Fruit fly (Drosophila melanogaster) whole organism, embryonic: ENCODE results near the gene Jon99Ciii.

Experiments used
- Ada2b ChIP-seq: fragments of 200-800 bp; sonication (Bioruptor generic); IDR thresholded peaks from 2 replicates; pipeline ENCODE4 v1.3.6; 2022; ENCODE audit warnings: missing biosample characterization, missing genetic modification characterization
- CG10147 ChIP-seq: fragments of 200-800 bp; sonication (Bioruptor generic); optimal IDR thresholded peaks from 2 replicates; lab custom pipeline; 2019; ENCODE audit warnings: missing biosample characterization, mild to moderate bottlenecking, missing genetic modification characterization, moderate library complexity
- CG10209 ChIP-seq: fragments of 200-800 bp; sonication (Bioruptor generic); optimal IDR thresholded peaks from 3 replicates; lab custom pipeline; 2017; ENCODE audit warnings: missing biosample characterization, mild to moderate bottlenecking, missing genetic modification characterization, missing genetic modification reagents
- CG10565 ChIP-seq: fragments of 200-800 bp; sonication (Bioruptor generic); optimal IDR thresholded peaks from 3 replicates; lab custom pipeline; 2016; ENCODE audit warnings: missing biosample characterization, mild to moderate bottlenecking, missing genetic modification characterization
- CG10979 ChIP-seq: fragments of 200-800 bp; sonication (Bioruptor generic); optimal IDR thresholded peaks from 2 replicates; lab custom pipeline; 2018; ENCODE audit warnings: missing biosample characterization, mild to moderate bottlenecking, missing genetic modification characterization, moderate library complexity
- CG11247 ChIP-seq: fragments of 200-800 bp; sonication (Bioruptor generic); IDR thresholded peaks from 2 replicates; pipeline ENCODE4 v1.3.6; 2022; ENCODE audit warnings: missing biosample characterization, missing genetic modification characterization
- CG12104 ChIP-seq: fragments of 200-800 bp; sonication (Bioruptor generic); optimal IDR thresholded peaks from 3 replicates; lab custom pipeline; 2016; ENCODE audit warnings: missing biosample characterization, missing genetic modification characterization
- CG12659 ChIP-seq: fragments of 200-800 bp; sonication (Bioruptor generic); optimal IDR thresholded peaks from 3 replicates; lab custom pipeline; 2017; ENCODE audit warnings: mild to moderate bottlenecking, missing biosample characterization, missing genetic modification reagents, missing genetic modification characterization
- CG13123 ChIP-seq: fragments of 200-800 bp; sonication (Bioruptor generic); optimal IDR thresholded peaks from 2 replicates; lab custom pipeline; 2016; ENCODE audit warnings: missing biosample characterization, missing genetic modification characterization
- CG14050 ChIP-seq: fragments of 200-800 bp; sonication (Bioruptor generic); IDR thresholded peaks from 3 replicates; pipeline ENCODE4 v1.3.6; 2022; ENCODE audit warnings: missing biosample characterization, missing genetic modification characterization
- CG1603 ChIP-seq: fragments of 200-800 bp; sonication (Bioruptor generic); optimal IDR thresholded peaks from 2 replicates; lab custom pipeline; 2019; ENCODE audit warnings: missing biosample characterization, mild to moderate bottlenecking, missing genetic modification characterization, moderate library complexity
- CG17385 ChIP-seq: fragments of 200-800 bp; sonication (Bioruptor generic); optimal IDR thresholded peaks from 3 replicates; lab custom pipeline; 2018; ENCODE audit warnings: missing biosample characterization, mild to moderate bottlenecking, missing genetic modification characterization
- CG17802 ChIP-seq: fragments of 200-800 bp; sonication (Bioruptor generic); optimal IDR thresholded peaks from 2 replicates; lab custom pipeline; 2018; ENCODE audit warnings: missing biosample characterization, mild to moderate bottlenecking, missing genetic modification characterization, moderate library complexity
- CG17829 ChIP-seq: fragments of 200-800 bp; optimal IDR thresholded peaks from 2 replicates; lab custom pipeline; 2019; ENCODE audit warnings: missing biosample characterization, mild to moderate bottlenecking, missing genetic modification characterization, moderate library complexity
- CG1792 ChIP-seq: fragments of 200-800 bp; sonication (Bioruptor generic); optimal IDR thresholded peaks from 2 replicates; lab custom pipeline; 2016; ENCODE audit warnings: missing biosample characterization, missing genetic modification characterization
- CG18476 ChIP-seq: fragments of 200-800 bp; sonication (Bioruptor generic); optimal IDR thresholded peaks from 2 replicates; lab custom pipeline; 2016; ENCODE audit warnings: missing biosample characterization, mild to moderate bottlenecking, missing genetic modification characterization
- CG2712 ChIP-seq: fragments of 200-800 bp; optimal IDR thresholded peaks from 3 replicates; lab custom pipeline; 2019; ENCODE audit warnings: missing biosample characterization, mild to moderate bottlenecking, missing genetic modification characterization, moderate library complexity
- CG31365 ChIP-seq: fragments of 200-800 bp; sonication (Bioruptor generic); optimal IDR thresholded peaks from 2 replicates; lab custom pipeline; 2018; ENCODE audit warnings: missing biosample characterization, mild to moderate bottlenecking, missing genetic modification characterization
- CG3995 ChIP-seq: fragments of 200-800 bp; sonication (Bioruptor generic); optimal IDR thresholded peaks from 3 replicates; lab custom pipeline; 2016; ENCODE audit warnings: missing biosample characterization, missing genetic modification characterization
- CG4282 ChIP-seq: fragments of 200-800 bp; sonication (Bioruptor generic); optimal IDR thresholded peaks from 2 replicates; lab custom pipeline; 2016; ENCODE audit warnings: missing biosample characterization, missing genetic modification characterization
- CG5180 ChIP-seq: fragments of 200-800 bp; sonication (Bioruptor generic); optimal IDR thresholded peaks from 3 replicates; lab custom pipeline; 2017; ENCODE audit warnings: missing biosample characterization, missing genetic modification characterization, mild to moderate bottlenecking, moderate library complexity, missing genetic modification reagents
- CG7271 ChIP-seq: fragments of 200-800 bp; sonication (Bioruptor generic); optimal IDR thresholded peaks from 2 replicates; lab custom pipeline; 2018; ENCODE audit warnings: missing biosample characterization, mild to moderate bottlenecking, missing genetic modification characterization, moderate library complexity
- CG8944 ChIP-seq: fragments of 200-800 bp; sonication (Bioruptor generic); optimal IDR thresholded peaks from 3 replicates; lab custom pipeline; 2016; ENCODE audit warnings: missing biosample characterization, missing genetic modification characterization
- CG9437 ChIP-seq: fragments of 200-800 bp; sonication (Bioruptor generic); optimal IDR thresholded peaks from 2 replicates; lab custom pipeline; 2018; ENCODE audit warnings: missing biosample characterization, mild to moderate bottlenecking, missing genetic modification characterization
- CG9797 ChIP-seq: fragments of 200-800 bp; sonication (Bioruptor generic); optimal IDR thresholded peaks from 3 replicates; lab custom pipeline; 2018; ENCODE audit warnings: missing biosample characterization, mild to moderate bottlenecking, missing genetic modification characterization
- CG9817 ChIP-seq: fragments of 200-800 bp; sonication (Bioruptor generic); optimal IDR thresholded peaks from 2 replicates; lab custom pipeline; 2018; ENCODE audit warnings: missing biosample characterization, mild to moderate bottlenecking, missing genetic modification characterization, moderate library complexity
- CHES-1-like ChIP-seq: fragments of 200-800 bp; sonication (Bioruptor generic); optimal IDR thresholded peaks from 2 replicates; lab custom pipeline; 2016; ENCODE audit warnings: missing biosample characterization, missing genetic modification characterization
- CoRest ChIP-seq: fragments of 200-800 bp; sonication (Bioruptor generic); optimal IDR thresholded peaks from 3 replicates; lab custom pipeline; 2018; ENCODE audit warnings: missing biosample characterization, mild to moderate bottlenecking, missing genetic modification characterization, moderate library complexity
- Gug ChIP-seq: fragments of 200-800 bp; sonication (Bioruptor generic); IDR thresholded peaks from 4 replicates; pipeline ENCODE4 v1.3.6; 2022; ENCODE audit warnings: missing biosample characterization, missing genetic modification characterization
- HLH54F ChIP-seq: fragments of 200-800 bp; sonication (Bioruptor generic); optimal IDR thresholded peaks from 3 replicates; lab custom pipeline; 2016; ENCODE audit warnings: missing biosample characterization, missing genetic modification characterization
- Hr39 ChIP-seq: fragments of >200 bp; optimal IDR thresholded peaks from 2 replicates; lab custom pipeline; 2017
- Hsf ChIP-seq: fragments of 200-800 bp; sonication (Bioruptor generic); optimal IDR thresholded peaks from 3 replicates; lab custom pipeline; 2016; ENCODE audit warnings: missing biosample characterization, missing genetic modification characterization
- MTF-1 ChIP-seq: fragments of 200-800 bp; sonication (Bioruptor generic); optimal IDR thresholded peaks from 2 replicates; lab custom pipeline; 2018; ENCODE audit warnings: missing biosample characterization, mild to moderate bottlenecking, missing genetic modification characterization, borderline replicate concordance
- NK7.1 ChIP-seq: fragments of 200-800 bp; sonication (Bioruptor generic); optimal IDR thresholded peaks from 3 replicates; lab custom pipeline; 2016; ENCODE audit warnings: missing biosample characterization, missing genetic modification characterization
- Nf-YC ChIP-seq: fragments of 200-800 bp; optimal IDR thresholded peaks from 3 replicates; lab custom pipeline; 2019; ENCODE audit warnings: missing biosample characterization, mild to moderate bottlenecking, missing genetic modification characterization, moderate library complexity
- PHDP ChIP-seq: fragments of 200-800 bp; sonication (Bioruptor generic); optimal IDR thresholded peaks from 3 replicates; lab custom pipeline; 2018; ENCODE audit warnings: missing biosample characterization, mild to moderate bottlenecking, missing genetic modification characterization, moderate library complexity
- Ravus ChIP-seq: fragments of 200-800 bp; sonication (Bioruptor generic); IDR thresholded peaks from 2 replicates; pipeline ENCODE4 v1.3.6; 2022; ENCODE audit warnings: missing biosample characterization, missing genetic modification characterization
- Sry-δ ChIP-seq: fragments of 200-800 bp; sonication (Bioruptor generic); optimal IDR thresholded peaks from 2 replicates; lab custom pipeline; 2016; ENCODE audit warnings: missing biosample characterization, missing genetic modification characterization
- Ssrp ChIP-seq: fragments of 200-800 bp; sonication (Bioruptor generic); optimal IDR thresholded peaks from 2 replicates; lab custom pipeline; 2018; ENCODE audit warnings: missing biosample characterization, mild to moderate bottlenecking, missing genetic modification characterization, moderate library complexity
- az2 ChIP-seq: fragments of 200-800 bp; sonication (Bioruptor generic); optimal IDR thresholded peaks from 3 replicates; lab custom pipeline; 2016; ENCODE audit warnings: missing biosample characterization, missing genetic modification characterization
- btn ChIP-seq: fragments of 200-800 bp; sonication (Bioruptor generic); optimal IDR thresholded peaks from 2 replicates; lab custom pipeline; 2016; ENCODE audit warnings: missing biosample characterization, missing genetic modification characterization
- da ChIP-seq: fragments of 200-800 bp; sonication (Bioruptor generic); optimal IDR thresholded peaks from 2 replicates; lab custom pipeline; 2016; ENCODE audit warnings: missing biosample characterization, missing genetic modification characterization
- disco-r ChIP-seq: fragments of 200-800 bp; sonication (Bioruptor generic); optimal IDR thresholded peaks from 2 replicates; lab custom pipeline; 2016; ENCODE audit warnings: missing biosample characterization, missing genetic modification characterization
- dmrt11E ChIP-seq: fragments of 200-800 bp; sonication (Bioruptor generic); optimal IDR thresholded peaks from 3 replicates; lab custom pipeline; 2018; ENCODE audit warnings: missing biosample characterization, mild to moderate bottlenecking, missing genetic modification characterization, moderate library complexity
- inv ChIP-seq: fragments of 200-800 bp; sonication (Bioruptor generic); IDR thresholded peaks from 2 replicates; pipeline ENCODE4 v1.3.6; 2022; ENCODE audit warnings: missing biosample characterization, missing genetic modification characterization; ENCODE audit not compliant: partially characterized antibody
- ken ChIP-seq: fragments of 200-800 bp; sonication (Bioruptor generic); IDR thresholded peaks from 3 replicates; pipeline ENCODE4 v1.3.6; 2022; ENCODE audit warnings: missing biosample characterization, missing genetic modification characterization
- nerfin-1 ChIP-seq: fragments of 200-800 bp; sonication (Bioruptor generic); optimal IDR thresholded peaks from 3 replicates; lab custom pipeline; 2019; ENCODE audit warnings: missing biosample characterization, mild to moderate bottlenecking, missing genetic modification characterization, moderate library complexity
- peb ChIP-seq: fragments of 200-800 bp; sonication (Bioruptor generic); IDR thresholded peaks from 2 replicates; pipeline ENCODE4 v1.3.6; 2022; ENCODE audit warnings: missing biosample characterization, missing genetic modification characterization
- psq ChIP-seq: fragments of 200-800 bp; sonication (Bioruptor generic); optimal IDR thresholded peaks from 2 replicates; lab custom pipeline; 2017; ENCODE audit warnings: missing biosample characterization, missing genetic modification characterization
- shn ChIP-seq: fragments of 200-800 bp; sonication (Bioruptor generic); optimal IDR thresholded peaks from 3 replicates; lab custom pipeline; 2016; ENCODE audit warnings: missing biosample characterization, missing genetic modification characterization
- wdn ChIP-seq: fragments of 200-800 bp; sonication (Bioruptor generic); IDR thresholded peaks from 2 replicates; pipeline ENCODE4 v1.3.6; 2022; ENCODE audit warnings: missing biosample characterization, missing genetic modification characterization

Gene Jon99Ciii

DNA sequence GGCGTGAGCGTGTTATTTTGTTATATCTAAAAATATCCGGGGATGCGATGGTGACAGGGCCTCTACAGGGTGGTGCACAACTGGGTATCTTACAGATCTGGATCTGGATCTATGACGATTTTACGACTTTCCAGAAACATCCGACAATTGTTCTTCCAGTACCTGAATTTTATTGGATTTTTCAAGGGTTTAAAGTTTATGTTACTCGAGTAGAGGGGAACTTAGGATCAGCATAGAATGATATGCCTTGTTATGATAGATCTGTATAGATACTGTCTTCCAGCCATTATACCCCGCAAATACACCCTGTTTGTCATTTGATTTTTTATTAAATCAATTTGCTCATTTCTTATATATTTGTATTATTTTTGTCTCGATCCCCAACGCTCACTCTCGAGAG, 27.6 kb upstream of the Jon99Ciii start (continued):
- TF ChIP-seq CG7271 (tag; lab: Kevin White, UChicago) (no peak), nerfin-1 (tag; lab: Kevin White, UChicago) (peak; percentile 37), CG4282 (GFP tag; lab: Kevin White, UChicago) (no peak), CG10147 (GFP tag; lab: Kevin White, UChicago) (peak; percentile 59), Ravus (GFP tag; lab: Robert Waterston, UW) (peak; percentile 6; the same call in 1 of the 2 replicates), da (GFP tag; lab: Kevin White, UChicago) (no peak), CG31365 (peak; percentile 9), Ssrp (tag; lab: Kevin White, UChicago) (peak; percentile 36), CG3995 (peak; percentile 16), CG9797 (no peak), CG9437 (GFP tag; lab: Kevin White, UChicago) (no peak), Nf-YC (tag; lab: Kevin White, UChicago) (peak; percentile 64), PHDP (tag; lab: Kevin White, UChicago) (peak; percentile 67), disco-r (GFP tag; lab: Kevin White, UChicago) (no peak), CG13123 (GFP tag; lab: Kevin White, UChicago) (no peak), CG14050 (GFP tag; lab: Robert Waterston, UW) (no peak; the same call in 2 of the 3 replicates), Sry-δ (GFP tag; lab: Kevin White, UChicago) (no peak), inv (GFP tag; lab: Robert Waterston, UW) (no peak), wdn (GFP tag; lab: Robert Waterston, UW) (peak; percentile 27; the same call in 1 of the 2 replicates), CG1792 (no peak), CG18476 (GFP tag; lab: Kevin White, UChicago) (no peak), CG17802 (tag; lab: Kevin White, UChicago) (no peak), CG5180 (GFP tag; lab: Kevin White, UChicago) (peak; percentile 55), CG17829 (tag; lab: Kevin White, UChicago) (peak; percentile 32), NK7.1 (peak; percentile 19), CG8944 (GFP tag; lab: Kevin White, UChicago) (peak; percentile 35), CG12659 (GFP tag; lab: Kevin White, UChicago) (peak; percentile 55), CG10565 (GFP tag; lab: Kevin White, UChicago) (no peak), CG2712 (tag; lab: Kevin White, UChicago) (peak; percentile 68), dmrt11E (no peak), CoRest (peak; percentile 76), shn (GFP tag; lab: Kevin White, UChicago) (peak; percentile 32), HLH54F (peak; percentile 41), Hr39 (lab: Kevin White, UChicago) (no peak), CHES-1-like (no peak), Gug (GFP tag; lab: Robert Waterston, UW) (peak; percentile 12; the same call in 2 of the 4 replicates), psq (GFP tag; lab: Kevin White, UChicago) (no peak), CG10979 (peak; percentile 18), CG17385 (peak; percentile 57), CG12104 (GFP tag; lab: Kevin White, UChicago) (peak; percentile 42), ken (no peak), az2 (GFP tag; lab: Kevin White, UChicago) (peak; percentile 36), MTF-1 (no peak), CG9817 (tag; lab: Kevin White, UChicago) (peak; percentile 64), Ada2b (GFP tag; lab: Robert Waterston, UW) (peak; percentile 65), CG11247 (GFP tag; lab: Robert Waterston, UW) (peak; percentile 58), CG1603 (tag; lab: Kevin White, UChicago) (peak; percentile 52), Hsf (GFP tag; lab: Kevin White, UChicago) (peak; percentile 40), peb (GFP tag; lab: Robert Waterston, UW) (no peak), CG10209 (GFP tag; lab: Kevin White, UChicago) (peak; percentile 57), btn (GFP tag; lab: Kevin White, UChicago) (no peak)
